Fruit fly (Drosophila melanogaster): ENCODE results near the gene Pfdn1.

Gene Pfdn1

dm6 chr2L:6088371-6089365 lies 19.8 kb downstream of the Pfdn1 start (continued):
- no peak for TF ChIP-seq CG3726 (GFP tag; IDR thresholded peaks at IDR 0.05)
- TF ChIP-seq GATAe (GFP tag; conservative IDR thresholded peaks at IDR 0.05), result peak; percentile 66; the same call in 1 of the 2 replicates
- TF ChIP-seq Bgb (GFP tag; IDR thresholded peaks at IDR 0.05; ENCODE audit: partially characterized antibody), result peak; percentile 75
- TF ChIP-seq NFAT (GFP tag; IDR thresholded peaks at IDR 0.05), result peak; percentile 51; the same call in 1 of the 2 replicates
- peak; percentile 69 for TF ChIP-seq HLHmδ (GFP tag; optimal IDR thresholded peaks at IDR 0.05)
- peak; percentile 15; the same call in 1 of the 2 replicates for TF ChIP-seq slbo (GFP tag; IDR thresholded peaks at IDR 0.05)
- TF ChIP-seq CG1647 (GFP tag; optimal IDR thresholded peaks at IDR 0.05), result no peak
- peak; percentile 57 for TF ChIP-seq ara (GFP tag; IDR thresholded peaks at IDR 0.05)
- peak; percentile 11 for TF ChIP-seq Atf3 (GFP tag; optimal IDR thresholded peaks at IDR 0.05)
- peak; percentile 51; the same call in 1 of the 2 replicates for TF ChIP-seq nerfin-2 (GFP tag; IDR thresholded peaks at IDR 0.05; ENCODE audit: partially characterized antibody)
- TF ChIP-seq CG12236 (GFP tag; optimal IDR thresholded peaks at IDR 0.05), result no peak
- no peak for TF ChIP-seq CG7372 (GFP tag; IDR thresholded peaks at IDR 0.05)
- no peak for TF ChIP-seq CG6272 (GFP tag; IDR thresholded peaks at IDR 0.05)
- TF ChIP-seq CG18619 (GFP tag; optimal IDR thresholded peaks at IDR 0.05), result peak; percentile 62
- peak; percentile 34; the same call in 1 of the 2 replicates for TF ChIP-seq sim (GFP tag; IDR thresholded peaks at IDR 0.05)
- no peak for TF ChIP-seq CG6689 (GFP tag; IDR thresholded peaks at IDR 0.05)
- no peak for TF ChIP-seq Rx (GFP tag; IDR thresholded peaks at IDR 0.05)
- peak; percentile 67; the same call in 2 of the 3 replicates for TF ChIP-seq zen2 (GFP tag; IDR thresholded peaks at IDR 0.05; ENCODE audit: partially characterized antibody)
- TF ChIP-seq dan (GFP tag; IDR thresholded peaks at IDR 0.05), result no peak
- peak; percentile 61 for TF ChIP-seq CG3838 (GFP tag; optimal IDR thresholded peaks at IDR 0.05)
- TF ChIP-seq Dll (GFP tag; IDR thresholded peaks at IDR 0.05; ENCODE audit: partially characterized antibody), result peak; percentile 36; the same call in 1 of the 4 replicates
- TF ChIP-seq trem (tag; optimal IDR thresholded peaks at IDR 0.05), result peak; percentile 6
- peak; percentile 44 for TF ChIP-seq org-1 (GFP tag; optimal IDR thresholded peaks at IDR 0.05)
- TF ChIP-seq CG13287 (GFP tag; IDR thresholded peaks at IDR 0.05; ENCODE audit: partially characterized antibody), result peak; percentile 64; the same call in 1 of the 2 replicates
- TF ChIP-seq Nf-YB (GFP tag; optimal IDR thresholded peaks at IDR 0.05), result no peak
- TF ChIP-seq Stat92E (GFP tag; optimal IDR thresholded peaks at IDR 0.05), result peak in 1 of 3 experiments; percentile 70
- peak; percentile 25; the same call in 1 of the 2 replicates for TF ChIP-seq lmd (GFP tag; IDR thresholded peaks at IDR 0.05)
- no peak for TF ChIP-seq jing (GFP tag; optimal IDR thresholded peaks at IDR 0.05)
- TF ChIP-seq CG12744 (GFP tag; optimal IDR thresholded peaks at IDR 0.05), result no peak
- TF ChIP-seq CG11398 (GFP tag; optimal IDR thresholded peaks at IDR 0.05), result no peak
- no peak for TF ChIP-seq Gsc (GFP tag; IDR thresholded peaks at IDR 0.05)
- TF ChIP-seq mld (GFP tag; IDR thresholded peaks at IDR 0.05; ENCODE audit: partially characterized antibody), result no peak
- peak; percentile 95 for TF ChIP-seq CG7987 (GFP tag; optimal IDR thresholded peaks at IDR 0.05)
- peak; percentile 91 for TF ChIP-seq cg (GFP tag; optimal IDR thresholded peaks at IDR 0.05)
- peak; percentile 1 for TF ChIP-seq ac (GFP tag; optimal IDR thresholded peaks at IDR 0.05)
- peak; percentile 0 for TF ChIP-seq CG10209 (GFP tag; optimal IDR thresholded peaks at IDR 0.05)
- peak; percentile 53 for TF ChIP-seq CG3281 (GFP tag; optimal IDR thresholded peaks at IDR 0.05)
- TF ChIP-seq CG17328 (GFP tag; IDR thresholded peaks at IDR 0.05), result no peak
- no peak for TF ChIP-seq pnt (GFP tag; optimal IDR thresholded peaks at IDR 0.05)
- TF ChIP-seq mam (GFP tag; optimal IDR thresholded peaks at IDR 0.05), result peak; percentile 40
- no peak for TF ChIP-seq CG4820 (GFP tag; optimal IDR thresholded peaks at IDR 0.05)
- no peak for TF ChIP-seq CG31224 (GFP tag; IDR thresholded peaks at IDR 0.05)
- no peak for TF ChIP-seq fd96Cb (tag; optimal IDR thresholded peaks at IDR 0.05)
- no peak for TF ChIP-seq CHES-1-like (GFP tag; optimal IDR thresholded peaks at IDR 0.05)
- no peak for TF ChIP-seq Optix (GFP tag; IDR thresholded peaks at IDR 0.05)
- TF ChIP-seq chn (GFP tag; optimal IDR thresholded peaks at IDR 0.05), result peak; percentile 52
- peak; percentile 84 for TF ChIP-seq D (optimal IDR thresholded peaks at IDR 0.05)
- TF ChIP-seq D (GFP tag; optimal IDR thresholded peaks at IDR 0.05), result peak; percentile 31

Data from whole organism, embryonic.